Fruit fly (Drosophila melanogaster) whole organism, prepupa: ENCODE measurements around the gene CG9550.

Experiments
- Blimp-1 ChIP-seq: fragments of 200-800 bp; sonication (Bioruptor generic); optimal IDR thresholded peaks from 3 replicates; lab custom pipeline; 2017; ENCODE audit warnings: missing biosample characterization, missing genetic modification characterization, mild to moderate bottlenecking, moderate library complexity, missing genetic modification reagents
- CG10631 ChIP-seq: fragments of 200-800 bp; sonication (Bioruptor generic); optimal IDR thresholded peaks from 2 replicates; lab custom pipeline; 2016; ENCODE audit warnings: missing biosample characterization, missing genetic modification characterization
- CG10669 ChIP-seq: fragments of 200-800 bp; sonication (Bioruptor generic); optimal IDR thresholded peaks from 3 replicates; lab custom pipeline; 2018; ENCODE audit warnings: missing biosample characterization, mild to moderate bottlenecking, missing genetic modification characterization, moderate library complexity
- CG15336 ChIP-seq: fragments of 200-800 bp; sonication (Bioruptor generic); IDR thresholded peaks from 2 replicates; pipeline ENCODE4 v1.3.6; 2022; ENCODE audit warnings: missing biosample characterization, missing genetic modification characterization
- CG3032 ChIP-seq: fragments of 200-800 bp; optimal IDR thresholded peaks from 2 replicates; lab custom pipeline; 2019; ENCODE audit warnings: missing biosample characterization, mild to moderate bottlenecking, missing genetic modification characterization, moderate library complexity
- CG31627 ChIP-seq: fragments of 200-800 bp; sonication (Bioruptor generic); optimal IDR thresholded peaks from 3 replicates; lab custom pipeline; 2016; ENCODE audit warnings: missing biosample characterization, missing genetic modification characterization
- CG32006 ChIP-seq: fragments of 200-800 bp; sonication (Bioruptor generic); optimal IDR thresholded peaks from 3 replicates; lab custom pipeline; 2017; ENCODE audit warnings: missing biosample characterization, mild to moderate bottlenecking, missing genetic modification characterization
- CG3919 ChIP-seq: fragments of 200-800 bp; sonication (Bioruptor generic); optimal IDR thresholded peaks from 3 replicates; lab custom pipeline; 2016; ENCODE audit warnings: missing biosample characterization, missing genetic modification characterization
- CG4318 ChIP-seq: fragments of 200-800 bp; sonication (Bioruptor generic); optimal IDR thresholded peaks from 3 replicates; lab custom pipeline; 2017; ENCODE audit warnings: missing biosample characterization, mild to moderate bottlenecking, missing genetic modification characterization
- CG6163 ChIP-seq: fragments of 200-800 bp; sonication (Bioruptor generic); IDR thresholded peaks from 3 replicates; pipeline ENCODE4 v1.3.6; 2022; ENCODE audit warnings: missing biosample characterization, missing genetic modification characterization
- CG6276 ChIP-seq: fragments of 200-800 bp; sonication (Bioruptor generic); optimal IDR thresholded peaks from 2 replicates; lab custom pipeline; 2017; ENCODE audit warnings: missing biosample characterization, mild to moderate bottlenecking, missing genetic modification characterization
- CG6792 ChIP-seq: fragments of 200-800 bp; sonication (Bioruptor generic); optimal IDR thresholded peaks from 3 replicates; lab custom pipeline; 2016; ENCODE audit warnings: missing biosample characterization, missing genetic modification characterization
- CG6808 ChIP-seq: fragments of 200-800 bp; sonication (Bioruptor generic); optimal IDR thresholded peaks from 3 replicates; lab custom pipeline; 2017; ENCODE audit warnings: missing biosample characterization, missing genetic modification characterization, mild to moderate bottlenecking, moderate library complexity, missing genetic modification reagents
- CG6854 ChIP-seq: fragments of 200-800 bp; sonication (Bioruptor generic); optimal IDR thresholded peaks from 2 replicates; lab custom pipeline; 2017; ENCODE audit warnings: missing biosample characterization, mild to moderate bottlenecking, missing genetic modification characterization
- CG8319 ChIP-seq: fragments of 200-800 bp; sonication (Bioruptor generic); optimal IDR thresholded peaks from 3 replicates; lab custom pipeline; 2016; ENCODE audit warnings: missing biosample characterization, missing genetic modification characterization
- CG9139 ChIP-seq: fragments of 200-800 bp; sonication (Bioruptor generic); optimal IDR thresholded peaks from 3 replicates; lab custom pipeline; 2017; ENCODE audit warnings: missing biosample characterization, mild to moderate bottlenecking, missing genetic modification characterization
- Eip75B ChIP-seq: fragments of 200-800 bp; sonication (Bioruptor generic); optimal IDR thresholded peaks from 3 replicates; lab custom pipeline; 2016; ENCODE audit warnings: missing biosample characterization, missing genetic modification characterization
- Eip78C ChIP-seq: fragments of 200-800 bp; sonication (Bioruptor generic); peaks from one replicate; lab custom pipeline; 2016; ENCODE audit warnings: missing biosample characterization, missing genetic modification characterization
- Eip93F ChIP-seq: fragments of 200-800 bp; sonication (Bioruptor generic); optimal IDR thresholded peaks from 2 replicates; lab custom pipeline; 2016; ENCODE audit warnings: missing biosample characterization, mild to moderate bottlenecking, missing genetic modification characterization
- Ets21C ChIP-seq: fragments of 200-800 bp; sonication (Bioruptor generic); optimal IDR thresholded peaks from 3 replicates; lab custom pipeline; 2016; ENCODE audit warnings: missing biosample characterization, missing genetic modification characterization
- Ets96B ChIP-seq: fragments of 200-800 bp; optimal IDR thresholded peaks from 2 replicates; lab custom pipeline; 2019; ENCODE audit warnings: missing biosample characterization, mild to moderate bottlenecking, missing genetic modification characterization, moderate library complexity
- Hr38 ChIP-seq: sonication (Bioruptor generic); optimal IDR thresholded peaks from 2 replicates; lab custom pipeline; 2016; ENCODE audit warnings: missing biosample characterization, missing genetic modification characterization
- Hr39 ChIP-seq: fragments of 200-800 bp; sonication (Bioruptor generic); optimal IDR thresholded peaks from 2 replicates; lab custom pipeline; 2016; ENCODE audit warnings: missing biosample characterization, missing genetic modification characterization
- Met ChIP-seq: fragments of 200-800 bp; sonication (Bioruptor generic); optimal IDR thresholded peaks from 3 replicates; lab custom pipeline; 2016; ENCODE audit warnings: missing biosample characterization, missing genetic modification characterization
- acj6 ChIP-seq: fragments of 200-800 bp; sonication (Bioruptor generic); optimal IDR thresholded peaks from 3 replicates; lab custom pipeline; 2016; ENCODE audit warnings: missing biosample characterization, missing genetic modification characterization
- dsx ChIP-seq: fragments of 200-800 bp; optimal IDR thresholded peaks from 3 replicates; lab custom pipeline; 2019; ENCODE audit warnings: missing biosample characterization, mild to moderate bottlenecking, missing genetic modification characterization, moderate library complexity; ENCODE audit not compliant: poor library complexity, severe bottlenecking
- eg ChIP-seq: fragments of 200-800 bp; sonication (Bioruptor generic); IDR thresholded peaks from 3 replicates; pipeline ENCODE4 v1.3.6; 2022; ENCODE audit warnings: missing biosample characterization, missing genetic modification characterization
- fd85E ChIP-seq: fragments of 200-800 bp; sonication (Bioruptor generic); optimal IDR thresholded peaks from 3 replicates; lab custom pipeline; 2016; ENCODE audit warnings: missing biosample characterization, missing genetic modification characterization
- net ChIP-seq: fragments of 200-800 bp; sonication (Bioruptor generic); optimal IDR thresholded peaks from 3 replicates; lab custom pipeline; 2016; ENCODE audit warnings: missing biosample characterization, missing genetic modification characterization
- salr ChIP-seq, 2 experiments: fragments of 200-800 bp; sonication (Bioruptor generic); optimal IDR thresholded peaks; 3 replicates each; lab custom pipeline; 2016 to 2018; ENCODE audit warnings: missing biosample characterization in 2 of 2, missing genetic modification characterization in 2 of 2, mild to moderate bottlenecking in 1 of 2
- spab ChIP-seq: fragments of 200-800 bp; sonication (Bioruptor generic); optimal IDR thresholded peaks from 2 replicates; lab custom pipeline; 2017; ENCODE audit warnings: missing biosample characterization, mild to moderate bottlenecking, missing genetic modification characterization, missing genetic modification reagents
- topi ChIP-seq: fragments of 200-800 bp; sonication (Bioruptor generic); optimal IDR thresholded peaks from 3 replicates; lab custom pipeline; 2016; ENCODE audit warnings: missing biosample characterization, missing genetic modification characterization

Gene CG9550

dm6 chr2L:6473076-6474037, 23.5 kb upstream of the CG9550 start, which contains the start of gene mmy (continued):
- no peak for TF ChIP-seq CG8319
- TF ChIP-seq Hr39 (GFP tag; lab: Kevin White, UChicago): peak; percentile 9
- TF ChIP-seq dsx (GFP tag; lab: Kevin White, UChicago): peak; percentile 72
- peak; percentile 27 for TF ChIP-seq CG10669 (GFP tag; lab: Kevin White, UChicago)
- peak; percentile 35 for TF ChIP-seq topi (GFP tag; lab: Kevin White, UChicago)
- no peak for TF ChIP-seq Ets21C
- peak; percentile 47 for TF ChIP-seq CG6792 (GFP tag; lab: Kevin White, UChicago)
- peak; percentile 67 for TF ChIP-seq spab (GFP tag; lab: Kevin White, UChicago)
- peak; percentile 84 for TF ChIP-seq CG32006 (GFP tag; lab: Kevin White, UChicago)
- TF ChIP-seq CG10631 (GFP tag; lab: Kevin White, UChicago): peak; percentile 67
- TF ChIP-seq CG6163 (GFP tag; lab: Robert Waterston, UW): peak; percentile 77
- peak; percentile 22 to 68 for TF ChIP-seq salr (GFP tag; optimal IDR thresholded peaks at IDR 0.05; lab: Kevin White, UChicago)
- peak; percentile 50 for TF ChIP-seq CG6854 (GFP tag; lab: Kevin White, UChicago)
- peak; percentile 7 for TF ChIP-seq Eip75B (GFP tag; lab: Kevin White, UChicago)
- peak; percentile 85; the same call in 2 of the 3 replicates for TF ChIP-seq eg (GFP tag; lab: Robert Waterston, UW)
- TF ChIP-seq fd85E (GFP tag; lab: Kevin White, UChicago): no peak
- peak; percentile 81 for TF ChIP-seq CG6276
- TF ChIP-seq CG4318 (GFP tag; lab: Kevin White, UChicago): peak; percentile 74
- TF ChIP-seq, all 60 proteins: peak for 53

- TF ChIP-seq CG15336 (0 out of 2 replicates have a peak, but pooled peaks have one; percentile 12), Ets96B (tag; lab: Kevin White, UChicago) (no peak), Eip78C (peak; percentile 56), Met (GFP tag; lab: Kevin White, UChicago) (no peak), Hr39 (GFP tag; lab: Kevin White, UChicago) (no peak), Hr38 (GFP tag; lab: Kevin White, UChicago) (no peak), acj6 (GFP tag; lab: Kevin White, UChicago) (no peak), CG3919 (GFP tag; lab: Kevin White, UChicago) (no peak), Blimp-1 (GFP tag; lab: Kevin White, UChicago) (no peak), CG9139 (no peak), spab (GFP tag; lab: Kevin White, UChicago) (no peak), CG3032 (tag; lab: Kevin White, UChicago) (no peak), CG6808 (GFP tag; lab: Kevin White, UChicago) (no peak)
Measured at dm6 chr2L:6474298-6474697, 22.6 kb upstream of the CG9550 start.

dm6 chr2L:6474878-6475582, 21.8 kb upstream of the CG9550 start:
- TF ChIP-seq net (GFP tag; lab: Kevin White, UChicago): no peak
- TF ChIP-seq Eip93F (GFP tag; lab: Kevin White, UChicago): no peak
- TF ChIP-seq Hr38 (GFP tag; lab: Kevin White, UChicago): no peak
- no peak for TF ChIP-seq CG31627 (GFP tag; lab: Kevin White, UChicago)
- no peak for TF ChIP-seq spab (GFP tag; lab: Kevin White, UChicago)
- no peak for TF ChIP-seq Ets96B (tag; lab: Kevin White, UChicago)
- TF ChIP-seq CG10631 (GFP tag; lab: Kevin White, UChicago): no peak
- no peak for TF ChIP-seq topi (GFP tag; lab: Kevin White, UChicago)
